Worm (Caenorhabditis elegans) whole organism, young adult: ENCODE results near the gene ttr-51.

Experiments used
- B0336.3 ChIP-seq: fragments of 200-800 bp; sonication (Bioruptor generic); IDR thresholded peaks from 2 replicates; pipeline ENCODE4 v1.3.6; 2022; ENCODE audit warnings: missing genetic modification characterization, missing compliant biosample characterization
- C06A6.2 ChIP-seq: fragments of 200-800 bp; sonication (Bioruptor generic); conservative IDR thresholded peaks from 2 replicates; pipeline ENCODE4 v1.3.6; 2022; ENCODE audit warnings: missing genetic modification characterization, missing compliant biosample characterization
- D2030.7 ChIP-seq: fragments of 200-800 bp; sonication (Bioruptor generic); IDR thresholded peaks from 2 replicates; pipeline ENCODE4 v1.3.6; 2022; ENCODE audit warnings: missing genetic modification reagents, missing genetic modification characterization, missing compliant biosample characterization
- F22D6.2 ChIP-seq: sonication (generic microtip); optimal IDR thresholded peaks from 2 replicates; lab custom pipeline; 2016; ENCODE audit warnings: mild to moderate bottlenecking, missing genetic modification characterization, missing compliant biosample characterization
- F23B12.7 ChIP-seq: sonication (generic microtip); optimal IDR thresholded peaks from 2 replicates; lab custom pipeline; 2017; ENCODE audit warnings: missing genetic modification characterization, mild to moderate bottlenecking, missing compliant biosample characterization, antibody characterized with exemption, moderate library complexity; ENCODE audit not compliant: insufficient read depth
- F33H1.4 ChIP-seq: fragments of 200-800 bp; sonication (Bioruptor generic); IDR thresholded peaks from 2 replicates; pipeline ENCODE4 v1.3.6; 2022; ENCODE audit warnings: missing genetic modification reagents, missing genetic modification characterization, missing compliant biosample characterization
- F52B5.7 ChIP-seq: sonication (generic microtip); optimal IDR thresholded peaks from 2 replicates; lab custom pipeline; 2016; ENCODE audit warnings: mild to moderate bottlenecking, missing genetic modification characterization, missing compliant biosample characterization
- F55B11.4 ChIP-seq: sonication (generic microtip); optimal IDR thresholded peaks from 2 replicates; lab custom pipeline; 2016; ENCODE audit warnings: missing compliant biosample characterization, missing genetic modification characterization, borderline replicate concordance; ENCODE audit not compliant: insufficient read depth
- K12H6.12 ChIP-seq: fragments of 200-800 bp; sonication (Bioruptor generic); optimal IDR thresholded peaks from 2 replicates; lab custom pipeline; 2018; ENCODE audit warnings: mild to moderate bottlenecking, missing genetic modification characterization, missing compliant biosample characterization
- T07F8.4 ChIP-seq: sonication (generic microtip); optimal IDR thresholded peaks from 2 replicates; lab custom pipeline; 2016; ENCODE audit warnings: mild to moderate bottlenecking, missing genetic modification characterization, moderate library complexity, missing compliant biosample characterization
- Y67H2A.10 ChIP-seq: fragments of 200-800 bp; sonication (Bioruptor generic); conservative IDR thresholded peaks from 2 replicates; pipeline ENCODE4 v1.3.6; 2022; ENCODE audit warnings: missing genetic modification reagents, missing genetic modification characterization, missing compliant biosample characterization
- ZK185.1 ChIP-seq: sonication (generic microtip); optimal IDR thresholded peaks from 2 replicates; lab custom pipeline; 2016; ENCODE audit warnings: mild to moderate bottlenecking, missing genetic modification characterization, missing compliant biosample characterization; ENCODE audit not compliant: poor library complexity, severe bottlenecking
- akir-1 ChIP-seq: fragments of 200-800 bp; sonication (Bioruptor generic); optimal IDR thresholded peaks from 2 replicates; lab custom pipeline; 2018; ENCODE audit warnings: mild to moderate bottlenecking, missing genetic modification characterization, moderate library complexity, missing compliant biosample characterization
- aptf-2 ChIP-seq: fragments of 200-800 bp; sonication (Bioruptor generic); conservative IDR thresholded peaks from 2 replicates; pipeline ENCODE4 v1.3.6; 2022; ENCODE audit warnings: missing genetic modification reagents, missing genetic modification characterization, missing compliant biosample characterization
- aptf-3 ChIP-seq: fragments of 200-800 bp; sonication (Bioruptor generic); IDR thresholded peaks from 2 replicates; pipeline ENCODE4 v1.3.6; 2022; ENCODE audit warnings: missing genetic modification characterization, missing compliant biosample characterization
- atf-7 ChIP-seq: sonication (generic microtip); optimal IDR thresholded peaks from 2 replicates; lab custom pipeline; 2017; ENCODE audit warnings: mild to moderate bottlenecking, missing genetic modification characterization, missing compliant biosample characterization
- attf-3 ChIP-seq: fragments of 200-800 bp; sonication (Bioruptor generic); conservative IDR thresholded peaks from 2 replicates; pipeline ENCODE4 v1.3.6; 2022; ENCODE audit warnings: missing genetic modification reagents, missing genetic modification characterization, missing compliant biosample characterization
- bed-2 ChIP-seq: fragments of 200-800 bp; sonication (Bioruptor generic); IDR thresholded peaks from 2 replicates; pipeline ENCODE4 v1.3.6; 2022; ENCODE audit warnings: missing genetic modification reagents, missing genetic modification characterization, missing compliant biosample characterization
- ccch-3 ChIP-seq: fragments of 200-800 bp; sonication (Bioruptor generic); optimal IDR thresholded peaks from 2 replicates; lab custom pipeline; 2018; ENCODE audit warnings: mild to moderate bottlenecking, missing genetic modification characterization, missing compliant biosample characterization
- cebp-1 ChIP-seq, 2 experiments: fragments of 200-800 bp in 1 of 2; sonication (Bioruptor generic) in 1 of 2; sonication (generic microtip) in 1 of 2; IDR thresholded peaks in 1 of 2; optimal IDR thresholded peaks in 1 of 2; 2 replicates each; pipeline versions ENCODE4 v1.3.6 to Lab custom; 2017 to 2022; ENCODE audit warnings: missing compliant biosample characterization in 2 of 2, missing genetic modification characterization in 2 of 2, mild to moderate bottlenecking in 1 of 2, missing genetic modification reagents in 1 of 2, moderate library complexity in 1 of 2
- ceh-27 ChIP-seq: fragments of 200-800 bp; sonication (Bioruptor generic); optimal IDR thresholded peaks from 2 replicates; lab custom pipeline; 2018; ENCODE audit warnings: mild to moderate bottlenecking, missing genetic modification characterization, moderate library complexity, missing compliant biosample characterization
- ceh-91 ChIP-seq: fragments of 200-800 bp; sonication (Bioruptor generic); IDR thresholded peaks from 2 replicates; pipeline ENCODE4 v1.3.6; 2022; ENCODE audit warnings: missing genetic modification reagents, missing genetic modification characterization, missing compliant biosample characterization
- egl-44 ChIP-seq: fragments of 200-800 bp; sonication (Bioruptor generic); IDR thresholded peaks from 2 replicates; pipeline ENCODE4 v1.3.6; 2022; ENCODE audit warnings: missing genetic modification reagents, missing genetic modification characterization, missing compliant biosample characterization
- egrh-3 ChIP-seq: fragments of 200-800 bp; sonication (Bioruptor generic); IDR thresholded peaks from 2 replicates; pipeline ENCODE4 v1.3.6; 2022; ENCODE audit warnings: missing genetic modification reagents, missing genetic modification characterization, missing compliant biosample characterization
- ets-4 ChIP-seq: fragments of 200-800 bp; sonication (Bioruptor generic); optimal IDR thresholded peaks from 2 replicates; lab custom pipeline; 2018; ENCODE audit warnings: mild to moderate bottlenecking, missing genetic modification characterization, missing compliant biosample characterization
- gei-17 ChIP-seq: fragments of 200-800 bp; sonication (Bioruptor generic); optimal IDR thresholded peaks from 2 replicates; lab custom pipeline; 2018; ENCODE audit warnings: mild to moderate bottlenecking, missing genetic modification characterization, missing compliant biosample characterization
- hlh-12 ChIP-seq: sonication (generic microtip); optimal IDR thresholded peaks from 2 replicates; lab custom pipeline; 2016; ENCODE audit warnings: missing genetic modification characterization, missing compliant biosample characterization
- hmg-1.2 ChIP-seq: fragments of 200-800 bp; sonication (Bioruptor generic); IDR thresholded peaks from 2 replicates; pipeline ENCODE4 v1.3.6; 2022; ENCODE audit warnings: missing genetic modification reagents, missing genetic modification characterization, missing compliant biosample characterization
- hrde-1 ChIP-seq: sonication (generic microtip); optimal IDR thresholded peaks from 2 replicates; lab custom pipeline; 2016; ENCODE audit warnings: missing genetic modification characterization, mild to moderate bottlenecking, missing compliant biosample characterization, moderate library complexity, missing genotype, missing genetic modification reagents, borderline replicate concordance
- lag-1 ChIP-seq: fragments of 200-800 bp; sonication (Bioruptor generic); IDR thresholded peaks from 2 replicates; pipeline ENCODE4 v1.3.6; 2022; ENCODE audit warnings: missing genetic modification reagents, missing genetic modification characterization, missing compliant biosample characterization
- lin-54 ChIP-seq: fragments of 200-800 bp; sonication (Bioruptor generic); optimal IDR thresholded peaks from 2 replicates; lab custom pipeline; 2018; ENCODE audit warnings: mild to moderate bottlenecking, missing genetic modification characterization, missing compliant biosample characterization
- madf-3 ChIP-seq: fragments of 200-800 bp; sonication (Bioruptor generic); IDR thresholded peaks from 2 replicates; pipeline ENCODE4 v1.3.6; 2022; ENCODE audit warnings: missing genetic modification reagents, missing genetic modification characterization, missing compliant biosample characterization
- mes-4 ChIP-seq: sonication (generic microtip); optimal IDR thresholded peaks from 2 replicates; lab custom pipeline; 2016; ENCODE audit warnings: missing genotype, missing genetic modification characterization, missing compliant biosample characterization
- nfya-2 ChIP-seq: fragments of 200-800 bp; sonication (Bioruptor generic); IDR thresholded peaks from 2 replicates; pipeline ENCODE4 v1.3.6; 2022; ENCODE audit warnings: missing genetic modification reagents, missing genetic modification characterization, missing compliant biosample characterization
- nhr-27 ChIP-seq: fragments of 200-800 bp; sonication (Bioruptor generic); optimal IDR thresholded peaks from 2 replicates; lab custom pipeline; 2018; ENCODE audit warnings: mild to moderate bottlenecking, missing genetic modification characterization, moderate library complexity, missing compliant biosample characterization
- pbrm-1 ChIP-seq: fragments of 200-800 bp; sonication (Bioruptor generic); IDR thresholded peaks from 2 replicates; pipeline ENCODE4 v1.3.6; 2022; ENCODE audit warnings: missing genetic modification reagents, missing genetic modification characterization, missing compliant biosample characterization
- rcor-1 ChIP-seq: fragments of 200-800 bp; sonication (Bioruptor generic); IDR thresholded peaks from 2 replicates; pipeline ENCODE4 v1.3.6; 2022; ENCODE audit warnings: missing genetic modification reagents, missing genetic modification characterization, missing compliant biosample characterization
- repo-1 ChIP-seq: sonication (generic microtip); optimal IDR thresholded peaks from 2 replicates; lab custom pipeline; 2017; ENCODE audit warnings: mild to moderate bottlenecking, missing genetic modification characterization, missing compliant biosample characterization
- sdz-38 ChIP-seq: sonication (generic microtip); optimal IDR thresholded peaks from 2 replicates; lab custom pipeline; 2016; ENCODE audit warnings: missing genotype, missing genetic modification characterization, missing compliant biosample characterization
- sea-2 ChIP-seq: fragments of 200-800 bp; sonication (Bioruptor generic); IDR thresholded peaks from 2 replicates; pipeline ENCODE4 v1.3.6; 2022; ENCODE audit warnings: missing genetic modification characterization, missing compliant biosample characterization
- sptf-2 ChIP-seq: fragments of 200-800 bp; sonication (Bioruptor generic); optimal IDR thresholded peaks from 2 replicates; lab custom pipeline; 2018; ENCODE audit warnings: mild to moderate bottlenecking, missing genetic modification characterization, missing compliant biosample characterization
- tbp1 ChIP-seq: fragments of 200-800 bp; sonication (Bioruptor generic); optimal IDR thresholded peaks from 2 replicates; lab custom pipeline; 2018; ENCODE audit warnings: mild to moderate bottlenecking, missing genetic modification characterization, missing compliant biosample characterization
- unc-130 ChIP-seq: sonication (generic microtip); optimal IDR thresholded peaks from 2 replicates; lab custom pipeline; 2016; ENCODE audit warnings: missing genetic modification reagents, missing genetic modification characterization, missing compliant biosample characterization
- ztf-22 ChIP-seq: fragments of 200-800 bp; sonication (Bioruptor generic); optimal IDR thresholded peaks from 2 replicates; lab custom pipeline; 2018; ENCODE audit warnings: mild to moderate bottlenecking, missing genetic modification characterization, moderate library complexity, missing compliant biosample characterization
- ztf-28 ChIP-seq: fragments of 200-800 bp; sonication (Bioruptor generic); IDR thresholded peaks from 2 replicates; pipeline ENCODE4 v1.3.6; 2022; ENCODE audit warnings: missing genetic modification reagents, missing genetic modification characterization, missing compliant biosample characterization
- ztf-3 ChIP-seq: fragments of 200-800 bp; sonication (Bioruptor generic); optimal IDR thresholded peaks from 2 replicates; lab custom pipeline; 2018; ENCODE audit warnings: mild to moderate bottlenecking, missing genetic modification characterization, missing compliant biosample characterization

The ttr-51 gene

ce11 chrIV:13238943-13239861 is 12.9 kb downstream of the ttr-51 start, which contains the start of gene tag-115 (continued):
- TF ChIP-seq mes-4 = peak; percentile 49
- no peak for TF ChIP-seq ccch-3 (GFP tag; lab: Kevin White, UChicago)
- TF ChIP-seq hlh-12 (tag; lab: Kevin White, UChicago) = no peak
- TF ChIP-seq ztf-28 (GFP tag; lab: Robert Waterston, UW) = no peak
- TF ChIP-seq C06A6.2 (GFP tag; lab: Robert Waterston, UW) = no peak
- TF ChIP-seq hmg-1.2 (GFP tag; lab: Robert Waterston, UW) = peak; percentile 44; the same call in 1 of the 2 replicates
- TF ChIP-seq B0336.3 = peak; percentile 83
- TF ChIP-seq sdz-38 (tag; lab: Kevin White, UChicago) = no peak
- TF ChIP-seq attf-3 (GFP tag; lab: Robert Waterston, UW) = no peak
- TF ChIP-seq pbrm-1 = peak; percentile 73
- no peak for TF ChIP-seq aptf-3 (GFP tag; lab: Robert Waterston, UW)
- TF ChIP-seq T07F8.4 (tag; lab: Kevin White, UChicago) = no peak
- no peak for TF ChIP-seq egl-44 (GFP tag; lab: Robert Waterston, UW)
- TF ChIP-seq egrh-3 (GFP tag; lab: Robert Waterston, UW) = no peak
- TF ChIP-seq sptf-2 (GFP tag; lab: Kevin White, UChicago) = no peak
- no peak for TF ChIP-seq K12H6.12 (tag; lab: Kevin White, UChicago)
- TF ChIP-seq gei-17 (GFP tag; lab: Kevin White, UChicago) = no peak
- no peak; the same call in none of the 2 replicates for TF ChIP-seq F33H1.4 (GFP tag; lab: Robert Waterston, UW)
- no peak for TF ChIP-seq nfya-2 (GFP tag; lab: Robert Waterston, UW)
- TF ChIP-seq ZK185.1 = peak; percentile 60
- TF ChIP-seq F22D6.2 (tag; lab: Kevin White, UChicago) = no peak
- no peak for TF ChIP-seq lag-1
- no peak for TF ChIP-seq ztf-22 (GFP tag; lab: Kevin White, UChicago)
- no peak for TF ChIP-seq F52B5.7 (tag; lab: Kevin White, UChicago)
- no peak for TF ChIP-seq sea-2 (GFP tag; lab: Robert Waterston, UW)
- TF ChIP-seq ceh-27 (GFP tag; lab: Kevin White, UChicago) = no peak
- TF ChIP-seq F55B11.4 (tag; lab: Kevin White, UChicago) = no peak
- no peak for TF ChIP-seq nhr-27 (tag; lab: Kevin White, UChicago)
- no peak for TF ChIP-seq Y67H2A.10 (GFP tag; lab: Robert Waterston, UW)
- peak; percentile 65 for TF ChIP-seq repo-1 (tag; lab: Kevin White, UChicago)
- TF ChIP-seq rcor-1 (GFP tag; lab: Robert Waterston, UW) = peak; percentile 50
- no peak for TF ChIP-seq akir-1 (GFP tag; lab: Kevin White, UChicago)
- no peak for TF ChIP-seq ztf-3 (GFP tag; lab: Kevin White, UChicago)
- TF ChIP-seq atf-7 (tag; lab: Kevin White, UChicago) = peak; percentile 22
- no peak for TF ChIP-seq bed-2
- peak; percentile 98 for TF ChIP-seq hrde-1
- no peak for TF ChIP-seq cebp-1 (GFP tag; IDR thresholded peaks at IDR 0.05; lab: Robert Waterston, UW)
- TF ChIP-seq cebp-1 (tag; optimal IDR thresholded peaks at IDR 0.05; lab: Kevin White, UChicago) = peak; percentile 51
- peak; percentile 92 for TF ChIP-seq lin-54 (GFP tag; lab: Kevin White, UChicago)
- peak; percentile 26; the same call in 1 of the 2 replicates for TF ChIP-seq ceh-91 (GFP tag; lab: Robert Waterston, UW)
- peak; percentile 63 for TF ChIP-seq unc-130 (GFP tag; lab: Kevin White, UChicago)
- no peak for TF ChIP-seq ets-4 (GFP tag; lab: Kevin White, UChicago)
- peak; percentile 70 for TF ChIP-seq madf-3
- no peak for TF ChIP-seq aptf-2
- peak; percentile 46 for TF ChIP-seq F23B12.7 (tag; lab: Kevin White, UChicago)
- peak; percentile 69 for TF ChIP-seq tbp1 (GFP tag; lab: Kevin White, UChicago)
- TF ChIP-seq D2030.7 = peak; percentile 43; the same call in 1 of the 2 replicates
